Worm (Caenorhabditis elegans): ENCODE measurements around the gene F39G3.5.

Gene F39G3.5

DNA sequence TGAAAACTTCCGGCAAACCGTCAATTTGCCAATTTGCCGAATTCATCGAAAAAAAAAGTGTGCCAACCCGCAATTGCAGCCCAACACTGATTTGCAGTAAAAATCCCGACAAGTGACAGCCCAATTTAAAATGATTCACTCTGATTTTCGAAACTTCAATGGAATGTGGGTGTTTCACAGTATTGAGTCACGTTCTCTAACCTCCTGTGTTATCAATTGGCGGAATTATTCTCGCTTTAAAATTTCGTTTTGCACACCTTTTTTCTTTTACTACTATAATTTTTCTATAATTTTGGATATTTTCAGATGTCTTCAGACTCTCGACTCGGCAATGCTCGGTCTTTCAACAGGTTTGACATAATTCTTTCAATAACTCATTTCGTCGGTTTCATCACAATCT is at the start of gene F39G3.5:
Gene F39G3.5, plus strand, starts transcription at position 301 of the 400 bp plus-strand sequence.
- TF ChIP-seq dao-5 (tag; optimal IDR thresholded peaks at IDR 0.05) (no peak), him-1 (tag; optimal IDR thresholded peaks at IDR 0.05) (no peak), W03F9.2 (tag; optimal IDR thresholded peaks at IDR 0.05) (no peak)

DNA sequence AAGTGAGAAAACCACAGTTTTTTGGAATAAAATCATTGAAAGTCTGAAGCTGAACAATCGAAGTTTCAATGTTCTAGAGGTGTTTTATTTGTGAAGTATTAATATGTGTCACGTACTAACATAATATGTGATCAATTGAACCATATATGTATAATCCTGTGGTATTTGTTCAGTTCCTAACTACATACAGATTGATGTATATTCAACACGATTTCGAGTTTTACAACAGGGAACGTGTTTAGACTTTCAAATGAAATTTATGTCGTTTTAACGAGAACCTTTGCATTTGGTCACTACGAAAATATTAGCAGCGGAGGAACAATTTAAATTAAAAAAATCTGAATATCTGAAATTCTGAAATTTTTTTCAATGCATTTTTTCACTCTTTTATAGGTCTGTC is 47.9 kb upstream of the F39G3.5 start, which contains the start of gene K03B4.8:
Gene K03B4.8, minus strand, starts transcription at position 101 of the 400 bp plus-strand sequence.
- no peak for TF ChIP-seq dao-5 (tag; optimal IDR thresholded peaks at IDR 0.05)
- TF ChIP-seq W03F9.2 (tag; optimal IDR thresholded peaks at IDR 0.05) = no peak
- no peak for TF ChIP-seq him-1 (tag; optimal IDR thresholded peaks at IDR 0.05)

DNA sequence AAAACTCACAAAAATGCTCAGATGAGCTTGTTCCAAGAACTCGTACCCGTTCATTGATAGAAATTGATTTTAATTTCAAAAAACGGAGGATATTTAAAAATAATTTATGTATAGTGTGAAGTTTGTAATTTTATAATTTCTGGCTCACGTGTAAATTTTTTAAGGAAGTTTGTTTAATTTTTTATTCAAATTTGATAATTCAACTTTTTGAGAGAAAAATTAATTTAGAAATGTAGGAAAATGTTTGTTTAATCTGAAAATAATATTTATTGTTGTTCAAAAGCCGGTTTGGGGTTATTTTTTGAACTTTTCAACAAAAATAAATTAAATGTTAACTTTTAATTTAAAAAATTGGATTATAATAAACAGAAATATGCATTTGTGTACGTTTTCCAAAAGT is 46.3 kb upstream of the F39G3.5 start, which contains the start of gene K03B4.6:
Gene K03B4.6, minus strand, starts transcription at position 101 of the 400 bp plus-strand sequence.
- TF ChIP-seq him-1 (tag; optimal IDR thresholded peaks at IDR 0.05) (no peak), W03F9.2 (tag; optimal IDR thresholded peaks at IDR 0.05) (no peak), dao-5 (tag; optimal IDR thresholded peaks at IDR 0.05) (no peak)

DNA sequence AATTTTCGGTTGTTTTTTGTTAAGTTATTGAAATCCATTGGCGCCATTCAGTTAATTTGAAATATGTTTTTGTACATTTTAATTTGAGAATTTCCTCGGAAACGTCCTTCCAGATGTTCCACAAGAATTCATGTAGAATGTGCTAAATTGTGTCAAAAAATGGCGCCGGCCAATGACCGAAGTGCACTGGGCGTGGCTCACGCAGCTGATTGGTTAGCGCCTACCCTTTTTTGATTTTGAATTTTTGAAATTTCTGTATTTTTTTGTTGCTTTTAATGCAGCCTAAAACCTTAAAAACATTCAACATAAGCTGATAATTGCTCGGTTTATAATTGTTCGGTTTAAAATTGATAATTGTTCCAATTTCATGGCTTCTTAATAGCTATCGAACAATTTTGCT is 45.6 kb upstream of the F39G3.5 start:
- no peak for TF ChIP-seq W03F9.2 (tag; optimal IDR thresholded peaks at IDR 0.05)
- no peak for TF ChIP-seq him-1 (tag; optimal IDR thresholded peaks at IDR 0.05)
- TF ChIP-seq dao-5 (tag; optimal IDR thresholded peaks at IDR 0.05) = no peak

DNA sequence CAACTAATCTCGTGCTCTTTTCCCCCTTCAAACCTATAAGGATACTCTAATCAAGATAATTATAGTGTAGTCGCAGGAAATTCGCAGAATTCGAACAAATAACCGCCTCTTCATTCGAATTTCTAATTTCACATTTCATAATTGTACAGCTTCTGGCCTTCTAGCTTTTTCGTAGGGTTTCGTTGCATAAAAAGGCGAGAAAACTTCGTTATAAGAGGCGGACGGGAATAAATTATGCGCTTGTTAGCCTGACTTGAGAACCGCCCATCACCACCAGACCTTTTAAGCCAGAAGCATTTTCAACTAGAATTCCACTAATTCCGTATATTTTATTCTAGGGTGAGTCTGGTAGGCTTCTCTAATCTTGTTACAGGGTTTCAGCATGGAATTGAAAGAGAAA is 40.7 kb upstream of the F39G3.5 start, which contains the start of gene K03B4.4:
Gene K03B4.4, plus strand, starts transcription at position 301 of the 400 bp plus-strand sequence.
- no peak for TF ChIP-seq dao-5 (tag; optimal IDR thresholded peaks at IDR 0.05)
- no peak for TF ChIP-seq him-1 (tag; optimal IDR thresholded peaks at IDR 0.05)
- no peak for TF ChIP-seq W03F9.2 (tag; optimal IDR thresholded peaks at IDR 0.05)

DNA sequence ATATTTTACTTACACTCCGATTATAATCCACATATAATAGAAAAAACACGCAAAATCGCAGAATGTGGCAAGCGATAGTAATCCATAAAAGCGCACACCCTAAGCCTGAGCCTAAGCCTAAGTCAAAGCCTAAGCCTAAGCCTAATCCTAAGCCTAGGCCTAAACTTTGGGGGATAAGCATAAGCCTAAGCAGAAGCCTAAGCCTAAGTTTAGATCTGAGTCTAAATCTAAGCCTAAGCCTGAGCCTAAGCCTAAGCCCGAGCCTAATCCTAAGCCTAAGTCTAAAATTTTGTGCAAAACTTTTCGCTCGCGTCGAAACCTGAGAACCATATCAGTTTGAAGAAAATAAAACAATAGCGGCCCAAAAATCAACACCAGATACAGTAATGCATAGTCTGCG is 38.3 kb upstream of the F39G3.5 start:
- TF ChIP-seq W03F9.2 (tag; optimal IDR thresholded peaks at IDR 0.05) (no peak), dao-5 (tag; optimal IDR thresholded peaks at IDR 0.05) (no peak), him-1 (tag; optimal IDR thresholded peaks at IDR 0.05) (no peak)

DNA sequence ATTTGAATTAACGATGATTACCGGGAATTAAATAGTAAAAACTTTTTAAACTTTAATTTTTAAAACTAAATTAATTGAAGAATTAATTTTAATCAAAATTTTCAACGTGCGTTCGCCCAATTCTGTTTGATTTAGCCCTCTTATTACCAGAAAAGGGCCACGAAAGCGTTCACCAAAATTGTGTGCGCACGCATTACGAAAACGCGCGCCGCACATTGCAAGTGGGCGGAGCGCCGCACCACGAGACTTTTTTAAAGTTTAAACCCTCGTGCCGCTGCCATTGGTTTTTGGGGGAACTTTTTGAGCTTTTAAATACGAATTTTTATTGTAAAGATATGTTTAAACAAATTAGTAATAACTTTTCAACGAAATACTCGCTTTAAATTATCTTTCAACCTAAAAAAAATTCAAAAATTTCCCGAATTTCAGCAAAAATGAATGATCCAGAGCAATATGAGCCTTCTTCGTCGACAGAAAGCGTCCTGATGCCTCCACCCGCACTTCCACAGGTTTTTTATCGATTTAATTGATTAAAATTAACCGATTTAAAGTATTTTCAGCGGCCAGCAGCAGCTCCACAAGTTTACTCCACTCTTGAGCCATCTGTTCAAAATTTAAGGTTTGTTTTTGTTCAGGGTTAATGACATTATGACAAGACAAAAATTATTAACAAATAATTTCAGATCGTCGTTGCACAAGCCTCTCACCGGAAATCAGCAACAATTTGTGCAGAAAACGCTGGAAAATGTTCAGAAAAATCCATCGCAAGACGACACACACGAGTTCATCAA is 35.5 kb upstream of the F39G3.5 start, which contains the start of gene taf-10:
Gene taf-10, plus strand, starts transcription at position 424 of the 791 bp plus-strand sequence.
- peak; percentile 54 for TF ChIP-seq W03F9.2 (tag; optimal IDR thresholded peaks at IDR 0.05)
- no peak for TF ChIP-seq him-1 (tag; optimal IDR thresholded peaks at IDR 0.05)

DNA sequence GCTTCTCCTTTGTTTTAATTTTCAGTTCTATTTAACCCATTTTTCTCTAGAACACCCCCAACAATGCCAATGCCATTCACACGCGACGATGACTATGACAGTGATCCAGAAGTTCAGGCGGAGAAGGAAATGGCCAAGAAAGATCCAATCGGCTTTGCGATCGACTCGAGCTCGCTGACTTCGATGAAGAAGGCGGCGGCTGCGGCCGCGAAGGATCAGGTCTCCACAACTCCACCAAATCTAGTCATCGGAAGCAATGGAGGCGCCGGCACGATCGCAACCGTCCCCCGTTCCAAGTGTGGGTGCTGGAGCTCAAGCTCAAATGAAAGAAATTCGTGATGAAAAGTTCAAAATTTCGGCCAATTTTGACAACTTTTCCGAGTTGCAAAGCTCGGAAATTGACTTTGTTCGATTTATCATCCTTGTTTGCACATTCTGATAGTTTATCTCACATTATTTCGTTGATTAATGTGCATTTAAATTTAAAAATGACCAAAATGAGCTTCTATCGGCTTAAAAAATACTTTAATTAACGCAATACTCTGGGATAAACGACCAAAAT is 34.4 kb upstream of the F39G3.5 start, which contains the start of gene K03B4.2:
Gene K03B4.2, plus strand, starts transcription at position 51 of the 562 bp plus-strand sequence.
- TF ChIP-seq dao-5 (tag; optimal IDR thresholded peaks at IDR 0.05) (no peak), him-1 (tag; optimal IDR thresholded peaks at IDR 0.05) (no peak), W03F9.2 (tag; optimal IDR thresholded peaks at IDR 0.05) (no peak)

DNA sequence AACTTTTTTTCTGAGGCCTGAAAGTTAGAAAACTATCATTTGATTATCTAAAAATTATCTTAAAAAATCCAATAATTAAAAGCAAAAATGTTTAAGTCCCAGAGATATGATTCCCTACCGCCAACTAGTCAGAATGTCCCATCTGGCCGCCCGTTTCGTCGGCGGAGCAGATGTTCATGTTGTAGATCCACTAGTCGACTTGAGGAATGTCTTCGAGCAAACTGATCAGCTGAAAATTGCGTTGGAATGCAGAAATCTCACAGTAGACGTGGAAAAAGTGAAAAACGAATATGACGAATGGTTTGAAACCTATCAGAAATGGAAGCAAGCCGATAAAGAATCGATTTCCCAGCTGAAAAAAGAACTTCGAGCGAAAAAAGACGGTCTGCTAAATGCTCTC is 33.2 kb upstream of the F39G3.5 start, which contains the start of gene K03B4.1:
Gene K03B4.1, plus strand, starts transcription at position 97 of the 400 bp plus-strand sequence.
- no peak for TF ChIP-seq dao-5 (tag; optimal IDR thresholded peaks at IDR 0.05)
- no peak for TF ChIP-seq W03F9.2 (tag; optimal IDR thresholded peaks at IDR 0.05)
- TF ChIP-seq him-1 (tag; optimal IDR thresholded peaks at IDR 0.05) = no peak

DNA sequence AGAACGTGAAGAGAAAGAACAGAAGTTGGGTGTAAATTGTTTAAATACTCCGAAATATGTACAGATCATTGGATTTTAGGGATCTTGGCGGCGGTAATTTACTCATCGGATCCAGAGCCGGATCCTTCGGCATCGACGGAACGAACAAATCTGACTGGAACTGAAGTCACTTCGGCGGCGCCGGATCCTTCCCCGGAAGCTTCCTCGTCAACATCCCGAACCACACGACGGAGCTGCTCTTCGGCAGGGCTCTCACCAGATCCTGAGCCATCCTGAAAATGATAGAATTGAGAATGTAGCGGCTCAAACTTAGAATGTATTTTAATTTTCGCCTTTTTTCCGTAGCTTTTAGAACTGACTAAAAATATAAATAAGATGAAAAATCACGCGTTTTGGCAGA is 30.8 kb upstream of the F39G3.5 start:
- no peak for TF ChIP-seq W03F9.2 (tag; optimal IDR thresholded peaks at IDR 0.05)
- no peak for TF ChIP-seq dao-5 (tag; optimal IDR thresholded peaks at IDR 0.05)
- no peak for TF ChIP-seq him-1 (tag; optimal IDR thresholded peaks at IDR 0.05)

DNA sequence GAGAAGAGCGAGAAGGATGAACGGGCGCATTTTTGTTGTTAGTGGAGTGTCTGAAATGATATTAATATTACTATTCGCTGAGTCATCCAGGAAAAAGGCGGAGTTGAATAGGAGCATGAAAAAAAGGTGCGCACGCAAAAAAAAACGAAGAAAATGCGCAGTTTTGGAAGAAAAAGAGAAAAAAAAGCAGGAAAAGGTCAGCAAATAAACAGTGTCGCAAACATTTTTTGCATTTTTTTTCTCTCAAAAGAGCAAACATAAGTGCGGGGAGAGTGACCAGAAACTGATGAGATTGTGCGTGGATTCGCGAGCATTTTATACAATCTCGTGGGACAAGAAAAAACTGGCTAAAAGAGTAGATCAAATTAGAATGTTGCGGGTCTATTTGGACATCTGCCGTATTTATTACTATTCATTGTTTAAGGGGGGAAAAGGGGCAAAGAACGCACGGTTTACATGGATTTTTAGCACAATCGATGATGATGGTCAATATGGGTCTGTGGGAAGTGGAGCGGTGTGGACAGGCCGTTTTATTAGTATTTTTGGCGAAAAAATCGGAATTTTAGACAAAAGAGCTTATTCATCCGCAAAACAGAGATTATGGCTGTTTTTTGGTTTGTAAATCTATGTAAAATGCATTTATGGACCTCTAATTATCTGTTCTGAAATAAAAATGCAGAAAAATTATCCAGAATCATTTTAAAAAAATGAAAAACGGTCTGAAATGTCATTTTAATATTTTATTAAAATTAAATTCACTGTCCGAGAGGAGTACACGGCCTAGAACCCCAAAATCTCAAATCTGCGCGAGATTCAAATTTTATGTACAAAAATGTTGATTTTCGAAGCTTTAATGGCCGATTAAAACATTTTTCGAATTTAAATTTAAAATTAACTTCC is 29.8 kb upstream of the F39G3.5 start, which contains the start of gene cpg-8:
Gene cpg-8, minus strand, starts transcription at position 51 of the 900 bp plus-strand sequence.
- TF ChIP-seq him-1 (tag; optimal IDR thresholded peaks at IDR 0.05) (no peak), dao-5 (tag; optimal IDR thresholded peaks at IDR 0.05) (no peak), W03F9.2 (tag; optimal IDR thresholded peaks at IDR 0.05) (no peak)

DNA sequence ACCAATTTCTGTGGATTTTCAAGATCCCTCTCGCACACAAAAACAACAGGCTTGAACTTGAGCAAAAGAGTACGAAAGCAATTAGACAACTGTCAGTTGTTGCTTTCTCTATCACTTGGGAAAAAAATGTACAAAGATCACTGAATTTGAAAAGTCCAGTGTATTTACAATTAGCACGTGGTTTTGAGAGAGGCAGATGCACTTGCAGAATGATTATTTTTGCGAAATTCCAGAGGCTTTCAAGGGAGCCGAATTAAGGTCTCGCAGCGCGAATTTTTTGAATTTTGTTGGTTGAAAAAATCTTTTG is 29.2 kb upstream of the F39G3.5 start:
- TF ChIP-seq him-1 (tag; optimal IDR thresholded peaks at IDR 0.05) = no peak
- no peak for TF ChIP-seq W03F9.2 (tag; optimal IDR thresholded peaks at IDR 0.05)

DNA sequence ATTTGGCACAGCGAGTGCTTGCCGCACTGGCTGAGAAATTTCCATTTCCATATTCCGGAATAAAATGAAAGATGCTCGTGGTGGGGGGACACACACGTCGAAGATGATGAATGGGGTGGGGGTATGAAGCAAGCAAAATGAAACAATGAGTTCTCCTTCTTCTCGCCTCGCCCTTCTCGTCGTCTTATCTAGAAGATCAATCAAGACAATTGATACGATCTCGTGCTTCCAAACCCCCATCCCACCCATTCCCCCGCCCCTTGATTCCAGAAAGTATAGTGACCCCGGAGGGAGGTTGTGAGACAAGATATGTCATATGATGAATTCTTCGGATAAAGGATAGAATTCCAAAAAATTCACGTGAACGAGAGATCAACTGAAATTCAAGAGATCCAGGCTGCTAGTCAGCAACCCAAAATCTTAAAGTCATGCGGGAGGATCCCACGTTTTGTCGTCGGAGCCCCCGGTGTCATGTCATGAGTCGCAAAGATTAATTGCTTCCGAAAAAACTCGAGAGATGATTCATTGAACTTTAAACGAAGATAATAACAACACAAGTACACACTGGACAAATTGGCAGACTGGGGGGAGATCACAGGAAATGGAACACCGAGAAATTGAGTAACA is 27.8 kb upstream of the F39G3.5 start:
- TF ChIP-seq dao-5 (tag; optimal IDR thresholded peaks at IDR 0.05) (no peak), W03F9.2 (tag; optimal IDR thresholded peaks at IDR 0.05) (no peak), him-1 (tag; optimal IDR thresholded peaks at IDR 0.05) (no peak)
